Worm (Caenorhabditis elegans) whole organism, early embryonic: ENCODE measurements around the gene Y69E1A.4.

ENCODE experiments used
- B0310.2 ChIP-seq: sonication (generic microtip); optimal IDR thresholded peaks from 2 replicates; lab custom pipeline; 2016; ENCODE audit warnings: mild to moderate bottlenecking, missing genetic modification characterization, missing compliant biosample characterization
- flt-1 ChIP-seq: fragments of 200-800 bp; sonication (Bioruptor generic); IDR thresholded peaks from 2 replicates; pipeline ENCODE4 v1.3.6; 2022; ENCODE audit warnings: missing genetic modification characterization, missing compliant biosample characterization
- hnd-1 ChIP-seq: sonication (generic microtip); optimal IDR thresholded peaks from 2 replicates; lab custom pipeline; 2016; ENCODE audit warnings: missing genetic modification characterization, missing compliant biosample characterization
- scrt-1 ChIP-seq: fragments of 200-800 bp; sonication (Bioruptor generic); IDR thresholded peaks from 2 replicates; pipeline ENCODE4 v1.3.6; 2022; ENCODE audit warnings: missing genetic modification characterization, missing compliant biosample characterization
- tra-4 ChIP-seq: sonication (generic microtip); optimal IDR thresholded peaks from 2 replicates; lab custom pipeline; 2017; ENCODE audit warnings: missing genetic modification characterization, missing compliant biosample characterization

- TF ChIP-seq scrt-1 (GFP tag; lab: Robert Waterston, UW) (no peak), B0310.2 (tag; lab: Kevin White, UChicago) (no peak), tra-4 (no peak), hnd-1 (tag; lab: Kevin White, UChicago) (no peak), flt-1 (GFP tag; lab: Robert Waterston, UW) (no peak)
Observed at ce11 chrIV:10934786-10935185, 20.3 kb upstream of the Y69E1A.4 start.
